Worm (Caenorhabditis elegans) whole organism, L3 larva: Measurements from ENCODE around the gene lea-1.

Experiments
- ceh-28 ChIP-seq: fragments of 150-350 bp; optimal IDR thresholded peaks from 2 replicates; lab custom pipeline; 2014; ENCODE audit warnings: missing biosample characterization, missing genetic modification reagents, missing genetic modification characterization
- elt-3 ChIP-seq, 3 experiments: fragments of 150-350 bp in 1 of 3; sonication (generic microtip) in 2 of 3; optimal IDR thresholded peaks; 2 replicates in 2 of 3; 4 replicates in 1 of 3; lab custom pipeline; 2014 to 2017; ENCODE audit warnings: missing biosample characterization in 3 of 3, missing genetic modification characterization in 3 of 3
- fkh-10 ChIP-seq: sonication (generic microtip); optimal IDR thresholded peaks from 2 replicates; lab custom pipeline; 2017; ENCODE audit warnings: missing biosample characterization, missing genetic modification reagents, missing genetic modification characterization
- fos-1 ChIP-seq: fragments of 150-350 bp; optimal IDR thresholded peaks from 2 replicates; lab custom pipeline; 2014; ENCODE audit warnings: missing biosample characterization, missing genetic modification characterization
- nfya-1 ChIP-seq: sonication (generic microtip); optimal IDR thresholded peaks from 2 replicates; lab custom pipeline; 2017; ENCODE audit warnings: missing genetic modification characterization, mild to moderate bottlenecking, missing compliant biosample characterization, antibody characterized with exemption, moderate library complexity; ENCODE audit not compliant: insufficient read depth
- nhr-11 ChIP-seq: fragments of 150-350 bp; optimal IDR thresholded peaks from 2 replicates; lab custom pipeline; 2014; ENCODE audit warnings: missing biosample characterization, missing genetic modification characterization
- nhr-237 ChIP-seq: fragments of 150-350 bp; optimal IDR thresholded peaks from 2 replicates; lab custom pipeline; 2014; ENCODE audit warnings: missing biosample characterization, missing genetic modification characterization
- nhr-28 ChIP-seq: fragments of 150-350 bp; optimal IDR thresholded peaks from 2 replicates; lab custom pipeline; 2014; ENCODE audit warnings: missing biosample characterization, missing genetic modification characterization
- nhr-76 ChIP-seq: fragments of 150-350 bp; sonication (generic microtip); optimal IDR thresholded peaks from 5 replicates; lab custom pipeline; 2014; ENCODE audit warnings: missing biosample characterization, missing genetic modification characterization
- pqm-1 ChIP-seq: fragments of 150-350 bp; optimal IDR thresholded peaks from 2 replicates; lab custom pipeline; 2017; ENCODE audit warnings: missing biosample characterization, missing genetic modification characterization, inconsistent platforms
- sea-2 ChIP-seq: fragments of 150-350 bp; sonication (generic microtip); optimal IDR thresholded peaks from 4 replicates; lab custom pipeline; 2014; ENCODE audit warnings: missing biosample characterization, missing genetic modification reagents, missing genetic modification characterization
- tbx-2 ChIP-seq: sonication (generic microtip); optimal IDR thresholded peaks from 2 replicates; lab custom pipeline; 2016; ENCODE audit warnings: mild to moderate bottlenecking, missing genetic modification characterization, missing compliant biosample characterization
- unc-62 ChIP-seq: fragments of 150-350 bp; sonication (generic microtip); optimal IDR thresholded peaks from 4 replicates; lab custom pipeline; 2014; ENCODE audit warnings: missing biosample characterization, missing genetic modification reagents, missing genetic modification characterization

DNA sequence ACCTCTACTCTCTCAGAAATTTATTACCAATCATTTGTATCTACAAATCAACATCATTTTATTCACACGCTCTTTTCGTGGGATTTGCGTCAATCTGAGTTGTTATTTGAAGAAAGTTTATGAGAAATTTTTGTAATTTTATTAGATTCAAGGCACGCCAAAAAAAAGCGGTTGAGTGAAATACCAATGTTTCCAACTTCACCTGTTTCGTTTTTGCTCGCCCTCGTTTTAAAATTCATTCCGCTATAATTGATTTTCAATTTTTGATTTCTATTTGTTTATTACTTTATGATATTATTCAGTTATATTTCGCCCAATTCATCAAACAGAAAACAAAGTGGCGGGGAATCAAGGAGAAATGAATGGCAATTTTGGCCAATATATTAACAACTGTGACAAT is 11.0 kb upstream of the lea-1 start, which contains the start of gene K08H10.10:
- TF ChIP-seq nhr-237 (tag; lab: Kevin White, UChicago) (no peak), nhr-28 (tag; lab: Kevin White, UChicago) (no peak), nfya-1 (no peak), tbx-2 (no peak), ceh-28 (tag; lab: Kevin White, UChicago) (no peak), pqm-1 (tag; lab: Kevin White, UChicago) (no peak), nhr-76 (tag; lab: Kevin White, UChicago) (no peak), unc-62 (GFP tag; lab: Kevin White, UChicago) (no peak), fos-1 (tag; lab: Kevin White, UChicago) (no peak), sea-2 (GFP tag; lab: Kevin White, UChicago) (no peak), fkh-10 (GFP tag; lab: Kevin White, UChicago) (no peak), nhr-11 (tag; lab: Kevin White, UChicago) (no peak), elt-3 (tag; optimal IDR thresholded peaks at IDR 0.05; lab: Kevin White, UChicago) (no peak)
